Worm (Caenorhabditis elegans) whole organism, young adult: ENCODE measurements around the gene C25B8.8.

Source experiments
- Y67H2A.10 ChIP-seq: fragments of 200-800 bp; sonication (Bioruptor generic); conservative IDR thresholded peaks from 2 replicates; pipeline ENCODE4 v1.3.6; 2022; ENCODE audit warnings: missing genetic modification reagents, missing genetic modification characterization, missing compliant biosample characterization
- Y79H2A.3 ChIP-seq: fragments of 200-800 bp; sonication (Bioruptor generic); conservative IDR thresholded peaks from 2 replicates; pipeline ENCODE4 v1.3.6; 2022; ENCODE audit warnings: missing genetic modification reagents, missing genetic modification characterization, missing compliant biosample characterization
- akir-1 ChIP-seq: fragments of 200-800 bp; sonication (Bioruptor generic); optimal IDR thresholded peaks from 2 replicates; lab custom pipeline; 2018; ENCODE audit warnings: mild to moderate bottlenecking, missing genetic modification characterization, moderate library complexity, missing compliant biosample characterization
- dpff-1 ChIP-seq: sonication (generic microtip); optimal IDR thresholded peaks from 2 replicates; lab custom pipeline; 2017; ENCODE audit warnings: mild to moderate bottlenecking, missing genetic modification characterization, missing compliant biosample characterization
- mel-28 ChIP-seq: sonication (generic microtip); optimal IDR thresholded peaks from 2 replicates; lab custom pipeline; 2016; ENCODE audit warnings: borderline replicate concordance, mild to moderate bottlenecking, missing genetic modification characterization, missing compliant biosample characterization
- nhr-120 ChIP-seq: fragments of 200-800 bp; sonication (Bioruptor generic); IDR thresholded peaks from 2 replicates; pipeline ENCODE4 v1.3.6; 2022; ENCODE audit warnings: missing genetic modification characterization, missing compliant biosample characterization
- nhr-90 ChIP-seq: sonication (generic microtip); optimal IDR thresholded peaks from 2 replicates; lab custom pipeline; 2016; ENCODE audit warnings: missing genotype, mild to moderate bottlenecking, missing genetic modification characterization, missing compliant biosample characterization
- pha-4 ChIP-seq: fragments of 150-350 bp; sonication (generic microtip); optimal IDR thresholded peaks from 2 replicates; lab custom pipeline; 2014; ENCODE audit warnings: missing biosample characterization, missing genetic modification reagents, missing genetic modification characterization
- rec-8 ChIP-seq, 2 experiments: sonication (generic microtip); optimal IDR thresholded peaks; 2 replicates each; lab custom pipeline; 2016; ENCODE audit warnings: mild to moderate bottlenecking in 2 of 2, missing genetic modification characterization in 2 of 2, missing genetic modification reagents in 2 of 2, missing genotype in 2 of 2, missing biosample characterization in 1 of 2, missing compliant biosample characterization in 1 of 2, moderate library complexity in 1 of 2
- snpc-3.4 ChIP-seq: sonication (generic microtip); optimal IDR thresholded peaks from 2 replicates; lab custom pipeline; 2017; ENCODE audit warnings: missing genetic modification characterization, mild to moderate bottlenecking, missing compliant biosample characterization, antibody characterized with exemption, moderate library complexity, missing genotype, missing genetic modification reagents
- unc-62 ChIP-seq: fragments of 150-350 bp; optimal IDR thresholded peaks from 2 replicates; lab custom pipeline; 2014; ENCODE audit warnings: missing biosample characterization, missing genetic modification reagents, missing genetic modification characterization
- zfh-2 ChIP-seq: fragments of 200-800 bp; sonication (Bioruptor generic); conservative IDR thresholded peaks from 2 replicates; pipeline ENCODE4 v1.3.6; 2022; ENCODE audit warnings: missing genetic modification reagents, missing genetic modification characterization, missing compliant biosample characterization

ce11 chrX:6656770-6657169, 47.0 kb downstream of the C25B8.8 start:
- TF ChIP-seq nhr-90 (tag; lab: Kevin White, UChicago): no peak
- TF ChIP-seq snpc-3.4 (tag; lab: Kevin White, UChicago): no peak
- TF ChIP-seq mel-28 (tag; lab: Kevin White, UChicago): no peak
- TF ChIP-seq nhr-120 (GFP tag; lab: Robert Waterston, UW): 0 out of 2 replicates have a peak, but pooled peaks have one; percentile 57
- no peak for TF ChIP-seq rec-8 (tag; optimal IDR thresholded peaks at IDR 0.05; lab: Kevin White, UChicago)
- TF ChIP-seq pha-4: no peak
- no peak for TF ChIP-seq akir-1
- no peak for TF ChIP-seq Y79H2A.3 (GFP tag; lab: Robert Waterston, UW)
- no peak for TF ChIP-seq zfh-2 (GFP tag; lab: Robert Waterston, UW)
- no peak for TF ChIP-seq Y67H2A.10 (GFP tag; lab: Robert Waterston, UW)
- no peak for TF ChIP-seq unc-62 (GFP tag; lab: Kevin White, UChicago)
- TF ChIP-seq dpff-1: no peak
